Fruit fly (Drosophila melanogaster) whole organism, embryonic: ENCODE data around the gene CG17637.

Experiments used
- Blimp-1 ChIP-seq: fragments of 200-800 bp; sonication (Bioruptor generic); optimal IDR thresholded peaks from 3 replicates; lab custom pipeline; 2018; ENCODE audit warnings: missing biosample characterization, missing genetic modification characterization, mild to moderate bottlenecking, moderate library complexity, missing genetic modification reagents
- CG10321 ChIP-seq: fragments of 200-800 bp; sonication (Bioruptor generic); IDR thresholded peaks from 2 replicates; pipeline ENCODE4 v1.3.6; 2022; ENCODE audit warnings: missing biosample characterization, missing genetic modification characterization
- CG10431 ChIP-seq: fragments of 200-800 bp; sonication (Bioruptor generic); optimal IDR thresholded peaks from 3 replicates; lab custom pipeline; 2018; ENCODE audit warnings: missing biosample characterization, mild to moderate bottlenecking, missing genetic modification characterization
- CG12236 ChIP-seq: fragments of 200-800 bp; sonication (Bioruptor generic); optimal IDR thresholded peaks from 2 replicates; lab custom pipeline; 2016; ENCODE audit warnings: missing biosample characterization, missing genetic modification characterization
- CG12659 ChIP-seq: fragments of 200-800 bp; sonication (Bioruptor generic); optimal IDR thresholded peaks from 3 replicates; lab custom pipeline; 2017; ENCODE audit warnings: mild to moderate bottlenecking, missing biosample characterization, missing genetic modification reagents, missing genetic modification characterization
- CG13624 ChIP-seq: fragments of 200-800 bp; sonication (Bioruptor generic); optimal IDR thresholded peaks from 2 replicates; lab custom pipeline; 2016; ENCODE audit warnings: missing biosample characterization, missing genetic modification characterization
- CG18262 ChIP-seq: fragments of 200-800 bp; optimal IDR thresholded peaks from 3 replicates; lab custom pipeline; 2019; ENCODE audit warnings: missing biosample characterization, mild to moderate bottlenecking, missing genetic modification characterization, moderate library complexity
- CG18599 ChIP-seq: fragments of 200-800 bp; sonication (Bioruptor generic); optimal IDR thresholded peaks from 3 replicates; lab custom pipeline; 2017; ENCODE audit warnings: missing biosample characterization, missing genetic modification characterization, mild to moderate bottlenecking, moderate library complexity, missing genetic modification reagents
- CG18764 ChIP-seq: fragments of 200-800 bp; sonication (Bioruptor generic); optimal IDR thresholded peaks from 3 replicates; lab custom pipeline; 2016; ENCODE audit warnings: missing biosample characterization, missing genetic modification characterization
- CG30020 ChIP-seq: fragments of 200-800 bp; optimal IDR thresholded peaks from 2 replicates; lab custom pipeline; 2019; ENCODE audit warnings: missing biosample characterization, mild to moderate bottlenecking, missing genetic modification characterization, moderate library complexity
- CG32532 ChIP-seq: fragments of 200-800 bp; sonication (Bioruptor generic); IDR thresholded peaks from 2 replicates; pipeline ENCODE4 v1.3.6; 2022; ENCODE audit warnings: missing biosample characterization, missing genetic modification characterization
- CG4360 ChIP-seq: fragments of 200-800 bp; sonication (Bioruptor generic); IDR thresholded peaks from 2 replicates; pipeline ENCODE4 v1.3.6; 2022; ENCODE audit warnings: missing biosample characterization, missing genetic modification characterization
- CG43689 ChIP-seq: fragments of 200-800 bp; sonication (Bioruptor generic); IDR thresholded peaks from 2 replicates; pipeline ENCODE4 v1.3.6; 2022; ENCODE audit warnings: missing biosample characterization, missing genetic modification characterization
- CG6689 ChIP-seq: fragments of 200-800 bp; sonication (Bioruptor generic); IDR thresholded peaks from 2 replicates; pipeline ENCODE4 v1.3.6; 2022; ENCODE audit warnings: missing biosample characterization, missing genetic modification characterization
- CG7271 ChIP-seq: fragments of 200-800 bp; sonication (Bioruptor generic); optimal IDR thresholded peaks from 2 replicates; lab custom pipeline; 2018; ENCODE audit warnings: missing biosample characterization, mild to moderate bottlenecking, missing genetic modification characterization, moderate library complexity
- CG8290 ChIP-seq, 3 experiments: fragments of 200-800 bp; sonication (Bioruptor generic); optimal IDR thresholded peaks; 2 replicates each; lab custom pipeline; 2016 to 2019; ENCODE audit warnings: missing biosample characterization in 3 of 3, missing genetic modification characterization in 3 of 3, mild to moderate bottlenecking in 2 of 3, moderate library complexity in 1 of 3
- CG9437 ChIP-seq: fragments of 200-800 bp; sonication (Bioruptor generic); optimal IDR thresholded peaks from 2 replicates; lab custom pipeline; 2018; ENCODE audit warnings: missing biosample characterization, mild to moderate bottlenecking, missing genetic modification characterization
- Camta ChIP-seq: fragments of 200-800 bp; sonication (Bioruptor generic); optimal IDR thresholded peaks from 2 replicates; lab custom pipeline; 2016; ENCODE audit warnings: missing biosample characterization, missing genetic modification characterization
- Gug ChIP-seq: fragments of 200-800 bp; sonication (Bioruptor generic); IDR thresholded peaks from 4 replicates; pipeline ENCODE4 v1.3.6; 2022; ENCODE audit warnings: missing biosample characterization, missing genetic modification characterization
- Hr78 ChIP-seq, 2 experiments: fragments of 200-800 bp in 1 of 2; fragments of >200 bp in 1 of 2; sonication (Bioruptor generic) in 1 of 2; optimal IDR thresholded peaks; 2 replicates each; lab custom pipeline; 2017 to 2019; ENCODE audit warnings: missing biosample characterization in 2 of 2, missing genetic modification characterization in 2 of 2, mild to moderate bottlenecking in 1 of 2, moderate library complexity in 1 of 2
- Lpt ChIP-seq: fragments of >200 bp; optimal IDR thresholded peaks from 2 replicates; lab custom pipeline; 2018; ENCODE audit warnings: missing biosample characterization, missing genetic modification characterization
- Myb ChIP-seq: fragments of 200-800 bp; sonication (Bioruptor generic); optimal IDR thresholded peaks from 2 replicates; lab custom pipeline; 2016; ENCODE audit warnings: missing biosample characterization, missing genetic modification characterization
- Neu2 ChIP-seq: fragments of 200-800 bp; sonication (Bioruptor generic); optimal IDR thresholded peaks from 3 replicates; lab custom pipeline; 2016; ENCODE audit warnings: missing biosample characterization, missing genetic modification characterization, borderline replicate concordance
- Nf-YA ChIP-seq: fragments of 200-800 bp; sonication (Bioruptor generic); IDR thresholded peaks from 2 replicates; pipeline ENCODE4 v1.3.6; 2022; ENCODE audit warnings: missing biosample characterization, missing genetic modification characterization
- NfI ChIP-seq: fragments of 200-800 bp; sonication (Bioruptor generic); optimal IDR thresholded peaks from 3 replicates; lab custom pipeline; 2018; ENCODE audit warnings: missing biosample characterization, mild to moderate bottlenecking, missing genetic modification characterization, moderate library complexity
- Ptx1 ChIP-seq: fragments of 200-800 bp; sonication (Bioruptor generic); IDR thresholded peaks from 2 replicates; pipeline ENCODE4 v1.3.6; 2022; ENCODE audit warnings: missing biosample characterization, missing genetic modification characterization
- Stat92E ChIP-seq, 3 experiments: fragments of >200 bp in 2 of 3; fragments of 200-800 bp in 1 of 3; sonication (Bioruptor generic) in 1 of 3; optimal IDR thresholded peaks; 2 replicates each; lab custom pipeline; 2017 to 2019; ENCODE audit warnings: missing biosample characterization in 3 of 3, missing genetic modification characterization in 3 of 3, mild to moderate bottlenecking in 1 of 3, moderate library complexity in 1 of 3
- Trl ChIP-seq, 3 experiments: fragments of >200 bp in 2 of 3; fragments of 200-800 bp in 1 of 3; sonication (Bioruptor generic) in 1 of 3; optimal IDR thresholded peaks; 2 replicates in 1 of 3; 3 replicates in 2 of 3; lab custom pipeline; 2016 to 2017; ENCODE audit warnings: missing biosample characterization in 1 of 3, missing genetic modification characterization in 1 of 3
- Xbp1 ChIP-seq: fragments of 200-800 bp; sonication (Bioruptor generic); optimal IDR thresholded peaks from 3 replicates; lab custom pipeline; 2016; ENCODE audit warnings: missing biosample characterization, mild to moderate bottlenecking, missing genetic modification characterization
- abd-A ChIP-seq: fragments of 200-800 bp; sonication (Bioruptor generic); optimal IDR thresholded peaks from 3 replicates; lab custom pipeline; 2019; ENCODE audit warnings: missing biosample characterization, mild to moderate bottlenecking, missing genetic modification characterization, moderate library complexity
- amos ChIP-seq: fragments of 200-800 bp; sonication (Bioruptor generic); IDR thresholded peaks from 2 replicates; pipeline ENCODE4 v1.3.6; 2022; ENCODE audit warnings: missing biosample characterization, missing genetic modification characterization; ENCODE audit not compliant: partially characterized antibody
- ap ChIP-seq: fragments of 200-800 bp; sonication (Bioruptor generic); IDR thresholded peaks from 2 replicates; pipeline ENCODE4 v1.3.6; 2022; ENCODE audit warnings: missing biosample characterization, missing genetic modification characterization
- ato ChIP-seq: fragments of 200-800 bp; sonication (Bioruptor generic); IDR thresholded peaks from 2 replicates; pipeline ENCODE4 v1.3.6; 2022; ENCODE audit warnings: missing biosample characterization, missing genetic modification characterization; ENCODE audit not compliant: partially characterized antibody
- bowl ChIP-seq: fragments of 200-800 bp; sonication (Bioruptor generic); IDR thresholded peaks from 2 replicates; pipeline ENCODE4 v1.3.6; 2022; ENCODE audit warnings: missing biosample characterization, missing genetic modification characterization
- br ChIP-seq: fragments of >200 bp; optimal IDR thresholded peaks from 2 replicates; lab custom pipeline; 2017
- caup ChIP-seq: fragments of 200-800 bp; sonication (Bioruptor generic); optimal IDR thresholded peaks from 3 replicates; lab custom pipeline; 2017; ENCODE audit warnings: missing biosample characterization, mild to moderate bottlenecking, missing genetic modification characterization, moderate library complexity; ENCODE audit not compliant: severe bottlenecking
- da ChIP-seq: fragments of 200-800 bp; sonication (Bioruptor generic); optimal IDR thresholded peaks from 2 replicates; lab custom pipeline; 2016; ENCODE audit warnings: missing biosample characterization, missing genetic modification characterization
- dati ChIP-seq: fragments of 200-800 bp; sonication (Bioruptor generic); IDR thresholded peaks from 2 replicates; pipeline ENCODE4 v1.3.6; 2022; ENCODE audit warnings: missing biosample characterization, missing genetic modification characterization
- eve ChIP-seq, 2 experiments: fragments of >200 bp; optimal IDR thresholded peaks; 2 replicates each; lab custom pipeline; 2017; ENCODE audit warnings: missing biosample characterization in 2 of 2, missing genetic modification characterization in 2 of 2
- gsb-n ChIP-seq: fragments of 200-800 bp; sonication (Bioruptor generic); optimal IDR thresholded peaks from 3 replicates; lab custom pipeline; 2018; ENCODE audit warnings: missing biosample characterization, mild to moderate bottlenecking, missing genetic modification characterization
- ken ChIP-seq: fragments of 200-800 bp; sonication (Bioruptor generic); IDR thresholded peaks from 3 replicates; pipeline ENCODE4 v1.3.6; 2022; ENCODE audit warnings: missing biosample characterization, missing genetic modification characterization
- lbe ChIP-seq: fragments of 200-800 bp; sonication (Bioruptor generic); optimal IDR thresholded peaks from 2 replicates; lab custom pipeline; 2016; ENCODE audit warnings: missing biosample characterization, mild to moderate bottlenecking, missing genetic modification characterization
- rib ChIP-seq: fragments of 200-800 bp; sonication (Bioruptor generic); IDR thresholded peaks from 2 replicates; pipeline ENCODE4 v1.3.6; 2022; ENCODE audit warnings: missing biosample characterization, missing genetic modification characterization
- scrt ChIP-seq: fragments of 200-800 bp; sonication (Bioruptor generic); optimal IDR thresholded peaks from 2 replicates; lab custom pipeline; 2018; ENCODE audit warnings: missing biosample characterization, mild to moderate bottlenecking, missing genetic modification characterization, moderate library complexity
- sob ChIP-seq: fragments of 200-800 bp; sonication (Bioruptor generic); IDR thresholded peaks from 2 replicates; pipeline ENCODE4 v1.3.6; 2022; ENCODE audit warnings: missing biosample characterization, missing genetic modification characterization
- stwl ChIP-seq: fragments of 200-800 bp; sonication (Bioruptor generic); optimal IDR thresholded peaks from 3 replicates; lab custom pipeline; 2018; ENCODE audit warnings: missing biosample characterization, mild to moderate bottlenecking, missing genetic modification characterization, moderate library complexity
- tio ChIP-seq: fragments of 200-800 bp; sonication (Bioruptor generic); optimal IDR thresholded peaks from 2 replicates; lab custom pipeline; 2017; ENCODE audit warnings: missing biosample characterization, missing genetic modification characterization, inconsistent platforms
- toy ChIP-seq: fragments of 200-800 bp; sonication (Bioruptor generic); IDR thresholded peaks from 2 replicates; pipeline ENCODE4 v1.3.6; 2022; ENCODE audit warnings: missing biosample characterization, missing genetic modification characterization
- ttk ChIP-seq: fragments of 200-800 bp; sonication (Bioruptor generic); IDR thresholded peaks from 2 replicates; pipeline ENCODE4 v2.1.2; 2022; ENCODE audit warnings: missing biosample characterization, missing genetic modification characterization

Gene CG17637

dm6 chr3L:20517179-20517834 is 13.3 kb downstream of the CG17637 start (continued):
- no peak for TF ChIP-seq sob
- no peak for TF ChIP-seq CG6689 (GFP tag; lab: Robert Waterston, UW)
- no peak for TF ChIP-seq CG13624 (GFP tag; lab: Kevin White, UChicago)
- no peak for TF ChIP-seq CG7271 (tag; lab: Kevin White, UChicago)
- no peak for TF ChIP-seq lbe
- TF ChIP-seq amos (GFP tag; lab: Robert Waterston, UW), result no peak
- no peak for TF ChIP-seq toy
- TF ChIP-seq caup, result no peak
- TF ChIP-seq Camta, result no peak
- TF ChIP-seq rib, result peak; percentile 45; the same call in 1 of the 2 replicates
- no peak for TF ChIP-seq CG43689
- TF ChIP-seq Trl (optimal IDR thresholded peaks at IDR 0.05; lab: Kevin White, UChicago), result peak; percentile 66 to 70
- TF ChIP-seq Trl (GFP tag; optimal IDR thresholded peaks at IDR 0.05; lab: Kevin White, UChicago), result no peak
- TF ChIP-seq CG10431 (GFP tag; lab: Kevin White, UChicago), result no peak
- TF ChIP-seq gsb-n (tag; lab: Kevin White, UChicago), result no peak
- TF ChIP-seq Hr78 (GFP tag; optimal IDR thresholded peaks at IDR 0.05; lab: Kevin White, UChicago), result no peak
- TF ChIP-seq da (GFP tag; lab: Kevin White, UChicago), result peak; percentile 54
- TF ChIP-seq Nf-YA (GFP tag; lab: Robert Waterston, UW), result no peak
- no peak for TF ChIP-seq Neu2 (GFP tag; lab: Kevin White, UChicago)
- TF ChIP-seq CG8290 (GFP tag; optimal IDR thresholded peaks at IDR 0.05; lab: Kevin White, UChicago), result no peak
- peak; percentile 3 to 39 for TF ChIP-seq CG8290 (tag; optimal IDR thresholded peaks at IDR 0.05; lab: Kevin White, UChicago)
- TF ChIP-seq dati (GFP tag; lab: Robert Waterston, UW), result no peak
- TF ChIP-seq CG18262 (tag; lab: Kevin White, UChicago), result no peak
- no peak for TF ChIP-seq CG18599
- TF ChIP-seq tio (GFP tag; lab: Kevin White, UChicago), result no peak
- peak; percentile 63 for TF ChIP-seq ttk
- TF ChIP-seq CG12236 (GFP tag; lab: Kevin White, UChicago), result no peak
- no peak for TF ChIP-seq Lpt (GFP tag; lab: Kevin White, UChicago)
- no peak for TF ChIP-seq br (lab: Kevin White, UChicago)
- TF ChIP-seq CG10321 (GFP tag; lab: Robert Waterston, UW), result peak; percentile 86
- TF ChIP-seq ato, result peak; percentile 45; the same call in 1 of the 2 replicates
- TF ChIP-seq CG32532 (GFP tag; lab: Robert Waterston, UW), result no peak
- peak; percentile 23 for TF ChIP-seq abd-A (tag; lab: Kevin White, UChicago)
- no peak for TF ChIP-seq CG9437 (GFP tag; lab: Kevin White, UChicago)
- no peak for TF ChIP-seq eve (GFP tag; optimal IDR thresholded peaks at IDR 0.05; lab: Kevin White, UChicago)
- TF ChIP-seq scrt (GFP tag; lab: Kevin White, UChicago), result no peak
- no peak for TF ChIP-seq ken (GFP tag; lab: Robert Waterston, UW)
- TF ChIP-seq stwl (tag; lab: Kevin White, UChicago), result no peak
- TF ChIP-seq CG18764 (GFP tag; lab: Kevin White, UChicago), result no peak
- TF ChIP-seq NfI, result no peak
- TF ChIP-seq Xbp1, result no peak
- TF ChIP-seq Gug (GFP tag; lab: Robert Waterston, UW), result no peak
- TF ChIP-seq Stat92E (GFP tag; optimal IDR thresholded peaks at IDR 0.05; lab: Kevin White, UChicago), result no peak
- TF ChIP-seq Blimp-1 (GFP tag; lab: Kevin White, UChicago), result no peak
- TF ChIP-seq Myb (GFP tag; lab: Kevin White, UChicago), result no peak
- no peak for TF ChIP-seq CG30020 (tag; lab: Kevin White, UChicago)
- TF ChIP-seq CG4360 (GFP tag; lab: Robert Waterston, UW), result peak; percentile 45; the same call in 1 of the 2 replicates
- TF ChIP-seq bowl (GFP tag; lab: Robert Waterston, UW), result no peak
- no peak for TF ChIP-seq ap (GFP tag; lab: Robert Waterston, UW)
- no peak for TF ChIP-seq Ptx1 (GFP tag; lab: Robert Waterston, UW)
- TF ChIP-seq CG12659 (GFP tag; lab: Kevin White, UChicago), result no peak
